Worm (Caenorhabditis elegans): ENCODE measurements around the gene mdt-10.

- TF ChIP-seq nhr-25 (tag; optimal IDR thresholded peaks at IDR 0.05; ENCODE audit: borderline replicate concordance, insufficient read depth) (no peak), lin-13 (GFP tag; optimal IDR thresholded peaks at IDR 0.05) (no peak), lsy-2 (tag; optimal IDR thresholded peaks at IDR 0.05) (peak; percentile 26 to 53), pha-4 (GFP tag; IDR thresholded peaks at IDR 0.05) (no peak), pha-4 (tag; optimal IDR thresholded peaks at IDR 0.05) (no peak), unc-39 (tag; optimal IDR thresholded peaks at IDR 0.05) (no peak), fos-1 (tag; optimal IDR thresholded peaks at IDR 0.05) (no peak), mdl-1 (tag; optimal IDR thresholded peaks at IDR 0.05) (no peak), nhr-237 (tag; optimal IDR thresholded peaks at IDR 0.05) (no peak), nhr-6 (tag; optimal IDR thresholded peaks at IDR 0.05) (no peak), nhr-111 (GFP tag; optimal IDR thresholded peaks at IDR 0.05) (no peak), nhr-76 (tag; optimal IDR thresholded peaks at IDR 0.05) (no peak)
Observed at ce11 chrII:7884898-7885297, 30.1 kb upstream of the mdt-10 start.

Measured in whole organism, L4 larva.